Fruit fly (Drosophila melanogaster) whole organism, embryonic: ENCODE results near the gene ph-p.

Experiments
- Abd-B ChIP-seq: fragments of 200-800 bp; sonication (Bioruptor generic); optimal IDR thresholded peaks from 2 replicates; lab custom pipeline; 2018; ENCODE audit warnings: missing biosample characterization, mild to moderate bottlenecking, missing genetic modification characterization, moderate library complexity
- Atf-2 ChIP-seq: fragments of 200-800 bp; sonication (Bioruptor generic); optimal IDR thresholded peaks from 2 replicates; lab custom pipeline; 2016; ENCODE audit warnings: missing biosample characterization, missing genetic modification characterization
- CG10462 ChIP-seq: fragments of 200-800 bp; sonication (Bioruptor generic); optimal IDR thresholded peaks from 2 replicates; lab custom pipeline; 2016; ENCODE audit warnings: missing biosample characterization, missing genetic modification characterization
- CG11696 ChIP-seq: fragments of 200-800 bp; sonication (Bioruptor generic); IDR thresholded peaks from 2 replicates; pipeline ENCODE4 v1.3.6; 2022; ENCODE audit warnings: missing biosample characterization, missing genetic modification characterization
- CG12071 ChIP-seq: fragments of 200-800 bp; sonication (Bioruptor generic); optimal IDR thresholded peaks from 3 replicates; lab custom pipeline; 2018; ENCODE audit warnings: missing biosample characterization, mild to moderate bottlenecking, missing genetic modification characterization
- CG12744 ChIP-seq: fragments of 200-800 bp; sonication (Bioruptor generic); optimal IDR thresholded peaks from 2 replicates; lab custom pipeline; 2016; ENCODE audit warnings: missing biosample characterization, missing genetic modification characterization
- CG12769 ChIP-seq: fragments of 200-800 bp; sonication (Bioruptor generic); optimal IDR thresholded peaks from 2 replicates; lab custom pipeline; 2019; ENCODE audit warnings: missing biosample characterization, mild to moderate bottlenecking, missing genetic modification characterization, moderate library complexity
- CG14014 ChIP-seq: fragments of 200-800 bp; sonication (Bioruptor generic); IDR thresholded peaks from 2 replicates; pipeline ENCODE4 v1.3.6; 2022; ENCODE audit warnings: missing biosample characterization, missing genetic modification characterization
- CG14441 ChIP-seq: fragments of 200-800 bp; sonication (Bioruptor generic); IDR thresholded peaks from 2 replicates; pipeline ENCODE4 v1.3.6; 2022; ENCODE audit warnings: missing biosample characterization, missing genetic modification characterization
- CG15269 ChIP-seq: fragments of 200-800 bp; sonication (Bioruptor generic); optimal IDR thresholded peaks from 2 replicates; lab custom pipeline; 2018; ENCODE audit warnings: missing biosample characterization, mild to moderate bottlenecking, missing genetic modification characterization, moderate library complexity
- CG1529 ChIP-seq: fragments of 200-800 bp; sonication (Bioruptor generic); optimal IDR thresholded peaks from 3 replicates; lab custom pipeline; 2018; ENCODE audit warnings: missing biosample characterization, missing genetic modification characterization
- CG15479 ChIP-seq: fragments of 200-800 bp; sonication (Bioruptor generic); optimal IDR thresholded peaks from 3 replicates; lab custom pipeline; 2019; ENCODE audit warnings: missing biosample characterization, mild to moderate bottlenecking, missing genetic modification characterization, moderate library complexity
- CG1603 ChIP-seq: fragments of 200-800 bp; sonication (Bioruptor generic); optimal IDR thresholded peaks from 2 replicates; lab custom pipeline; 2019; ENCODE audit warnings: missing biosample characterization, mild to moderate bottlenecking, missing genetic modification characterization, moderate library complexity
- CG17328 ChIP-seq: fragments of 200-800 bp; sonication (Bioruptor generic); IDR thresholded peaks from 2 replicates; pipeline ENCODE4 v1.3.6; 2022; ENCODE audit warnings: missing biosample characterization, missing genetic modification characterization
- CG17802 ChIP-seq: fragments of 200-800 bp; sonication (Bioruptor generic); optimal IDR thresholded peaks from 2 replicates; lab custom pipeline; 2018; ENCODE audit warnings: missing biosample characterization, mild to moderate bottlenecking, missing genetic modification characterization, moderate library complexity
- CG18476 ChIP-seq: fragments of 200-800 bp; sonication (Bioruptor generic); optimal IDR thresholded peaks from 2 replicates; lab custom pipeline; 2016; ENCODE audit warnings: missing biosample characterization, mild to moderate bottlenecking, missing genetic modification characterization
- CG31388 ChIP-seq: fragments of 200-800 bp; sonication (Bioruptor generic); optimal IDR thresholded peaks from 2 replicates; lab custom pipeline; 2016; ENCODE audit warnings: missing biosample characterization, missing genetic modification characterization
- CG31441 ChIP-seq: fragments of 200-800 bp; sonication (Bioruptor generic); IDR thresholded peaks from 2 replicates; pipeline ENCODE4 v1.3.6; 2022; ENCODE audit warnings: missing biosample characterization, missing genetic modification characterization
- CG5180 ChIP-seq: fragments of 200-800 bp; sonication (Bioruptor generic); optimal IDR thresholded peaks from 3 replicates; lab custom pipeline; 2017; ENCODE audit warnings: missing biosample characterization, missing genetic modification characterization, mild to moderate bottlenecking, moderate library complexity, missing genetic modification reagents
- CG7839 ChIP-seq: fragments of 200-800 bp; sonication (Bioruptor generic); optimal IDR thresholded peaks from 3 replicates; lab custom pipeline; 2018; ENCODE audit warnings: missing biosample characterization, mild to moderate bottlenecking, missing genetic modification characterization, moderate library complexity
- CG7963 ChIP-seq: fragments of 200-800 bp; sonication (Bioruptor generic); IDR thresholded peaks from 3 replicates; pipeline ENCODE4 v1.3.6; 2022; ENCODE audit warnings: missing biosample characterization, missing genetic modification characterization; ENCODE audit not compliant: partially characterized antibody
- H15 ChIP-seq: fragments of 200-800 bp; sonication (Bioruptor generic); IDR thresholded peaks from 3 replicates; pipeline ENCODE4 v1.3.6; 2022; ENCODE audit warnings: missing biosample characterization, missing genetic modification characterization
- Hmr ChIP-seq: fragments of 200-800 bp; sonication (Bioruptor generic); optimal IDR thresholded peaks from 3 replicates; lab custom pipeline; 2017; ENCODE audit warnings: mild to moderate bottlenecking, missing biosample characterization, missing genetic modification reagents, missing genetic modification characterization
- Lim3 ChIP-seq: fragments of 200-800 bp; sonication (Bioruptor generic); IDR thresholded peaks from 2 replicates; pipeline ENCODE4 v1.3.6; 2022; ENCODE audit warnings: missing biosample characterization, missing genetic modification characterization
- Meics ChIP-seq: fragments of 200-800 bp; sonication (Bioruptor generic); optimal IDR thresholded peaks from 2 replicates; lab custom pipeline; 2017; ENCODE audit warnings: missing biosample characterization, mild to moderate bottlenecking, missing genetic modification characterization
- Nf-YA ChIP-seq: fragments of 200-800 bp; sonication (Bioruptor generic); IDR thresholded peaks from 2 replicates; pipeline ENCODE4 v1.3.6; 2022; ENCODE audit warnings: missing biosample characterization, missing genetic modification characterization
- Opbp ChIP-seq: fragments of 200-800 bp; sonication (Bioruptor generic); IDR thresholded peaks from 3 replicates; pipeline ENCODE4 v1.3.6; 2022; ENCODE audit warnings: missing biosample characterization, missing genetic modification characterization; ENCODE audit not compliant: partially characterized antibody
- PHDP ChIP-seq: fragments of 200-800 bp; sonication (Bioruptor generic); optimal IDR thresholded peaks from 3 replicates; lab custom pipeline; 2018; ENCODE audit warnings: missing biosample characterization, mild to moderate bottlenecking, missing genetic modification characterization, moderate library complexity
- Pdp1 ChIP-seq, 2 experiments: fragments of 200-800 bp; sonication (Bioruptor generic); optimal IDR thresholded peaks; 3 replicates each; lab custom pipeline; 2016; ENCODE audit warnings: missing biosample characterization in 2 of 2, missing genetic modification characterization in 2 of 2, mild to moderate bottlenecking in 1 of 2, moderate library complexity in 1 of 2
- Ravus ChIP-seq: fragments of 200-800 bp; sonication (Bioruptor generic); IDR thresholded peaks from 2 replicates; pipeline ENCODE4 v1.3.6; 2022; ENCODE audit warnings: missing biosample characterization, missing genetic modification characterization
- Ssrp ChIP-seq: fragments of 200-800 bp; sonication (Bioruptor generic); optimal IDR thresholded peaks from 2 replicates; lab custom pipeline; 2018; ENCODE audit warnings: missing biosample characterization, mild to moderate bottlenecking, missing genetic modification characterization, moderate library complexity
- Tbp ChIP-seq: fragments of >200 bp; optimal IDR thresholded peaks from 2 replicates; lab custom pipeline; 2018; ENCODE audit warnings: missing biosample characterization, missing genetic modification characterization
- Trl ChIP-seq, 3 experiments: fragments of >200 bp in 2 of 3; fragments of 200-800 bp in 1 of 3; sonication (Bioruptor generic) in 1 of 3; optimal IDR thresholded peaks; 2 replicates in 1 of 3; 3 replicates in 2 of 3; lab custom pipeline; 2016 to 2017; ENCODE audit warnings: missing biosample characterization in 1 of 3, missing genetic modification characterization in 1 of 3
- bbx ChIP-seq: fragments of 200-800 bp; sonication (Bioruptor generic); IDR thresholded peaks from 2 replicates; pipeline ENCODE4 v1.3.6; 2022; ENCODE audit warnings: missing biosample characterization, missing genetic modification characterization; ENCODE audit not compliant: partially characterized antibody
- bsh ChIP-seq, 2 experiments: fragments of 200-800 bp; sonication (Bioruptor generic); optimal IDR thresholded peaks; 2 replicates each; lab custom pipeline; 2017 to 2018; ENCODE audit warnings: mild to moderate bottlenecking in 2 of 2, missing biosample characterization in 2 of 2, missing genetic modification characterization in 2 of 2, moderate library complexity in 1 of 2
- cad ChIP-seq: fragments of >200 bp; optimal IDR thresholded peaks from 2 replicates; lab custom pipeline; 2017; ENCODE audit warnings: missing biosample characterization, missing genetic modification characterization
- chif ChIP-seq, 2 experiments: fragments of 200-800 bp; sonication (Bioruptor generic); optimal IDR thresholded peaks; 3 replicates each; lab custom pipeline; 2016; ENCODE audit warnings: missing biosample characterization in 2 of 2, missing genetic modification characterization in 2 of 2
- dan ChIP-seq: fragments of 200-800 bp; sonication (Bioruptor generic); IDR thresholded peaks from 2 replicates; pipeline ENCODE4 v1.3.6; 2022; ENCODE audit warnings: missing biosample characterization, missing genetic modification characterization
- gsb-n ChIP-seq: fragments of 200-800 bp; sonication (Bioruptor generic); optimal IDR thresholded peaks from 3 replicates; lab custom pipeline; 2018; ENCODE audit warnings: missing biosample characterization, mild to moderate bottlenecking, missing genetic modification characterization
- nmo ChIP-seq: fragments of 200-800 bp; sonication (Bioruptor generic); optimal IDR thresholded peaks from 2 replicates; lab custom pipeline; 2018; ENCODE audit warnings: missing biosample characterization, mild to moderate bottlenecking, missing genetic modification characterization, moderate library complexity
- onecut ChIP-seq: fragments of 200-800 bp; sonication (Bioruptor generic); IDR thresholded peaks from 2 replicates; pipeline ENCODE4 v1.3.6; 2022; ENCODE audit warnings: missing biosample characterization, missing genetic modification characterization
- pan ChIP-seq, 4 experiments: fragments of >200 bp in 3 of 4; fragments of 200-800 bp in 1 of 4; sonication (Bioruptor generic) in 1 of 4; optimal IDR thresholded peaks in 3 of 4; IDR thresholded peaks in 1 of 4; 2 replicates each; pipeline versions ENCODE4 v1.3.6 to Lab custom; 2017 to 2022; ENCODE audit warnings: missing biosample characterization in 2 of 4, missing genetic modification characterization in 2 of 4, mixed read lengths in 1 of 4
- pfk ChIP-seq: fragments of 200-800 bp; sonication (Bioruptor generic); optimal IDR thresholded peaks from 2 replicates; lab custom pipeline; 2018; ENCODE audit warnings: missing biosample characterization, mild to moderate bottlenecking, missing genetic modification characterization, moderate library complexity
- phol ChIP-seq: fragments of 200-800 bp; sonication (Bioruptor generic); optimal IDR thresholded peaks from 3 replicates; lab custom pipeline; 2018; ENCODE audit warnings: missing biosample characterization, mild to moderate bottlenecking, missing genetic modification characterization, moderate library complexity
- ro ChIP-seq: fragments of 200-800 bp; sonication (Bioruptor generic); IDR thresholded peaks from 2 replicates; pipeline ENCODE4 v1.3.6; 2022; ENCODE audit warnings: missing biosample characterization, missing genetic modification characterization
- shn ChIP-seq: fragments of 200-800 bp; sonication (Bioruptor generic); optimal IDR thresholded peaks from 3 replicates; lab custom pipeline; 2016; ENCODE audit warnings: missing biosample characterization, missing genetic modification characterization
- sob ChIP-seq: fragments of 200-800 bp; sonication (Bioruptor generic); IDR thresholded peaks from 2 replicates; pipeline ENCODE4 v1.3.6; 2022; ENCODE audit warnings: missing biosample characterization, missing genetic modification characterization
- trem ChIP-seq: fragments of 200-800 bp; optimal IDR thresholded peaks from 3 replicates; lab custom pipeline; 2019; ENCODE audit warnings: missing biosample characterization, mild to moderate bottlenecking, missing genetic modification characterization, moderate library complexity
- wor ChIP-seq: fragments of 200-800 bp; sonication (Bioruptor generic); IDR thresholded peaks from 2 replicates; pipeline ENCODE4 v1.3.6; 2022; ENCODE audit warnings: missing biosample characterization, missing genetic modification characterization

The ph-p gene

DNA sequence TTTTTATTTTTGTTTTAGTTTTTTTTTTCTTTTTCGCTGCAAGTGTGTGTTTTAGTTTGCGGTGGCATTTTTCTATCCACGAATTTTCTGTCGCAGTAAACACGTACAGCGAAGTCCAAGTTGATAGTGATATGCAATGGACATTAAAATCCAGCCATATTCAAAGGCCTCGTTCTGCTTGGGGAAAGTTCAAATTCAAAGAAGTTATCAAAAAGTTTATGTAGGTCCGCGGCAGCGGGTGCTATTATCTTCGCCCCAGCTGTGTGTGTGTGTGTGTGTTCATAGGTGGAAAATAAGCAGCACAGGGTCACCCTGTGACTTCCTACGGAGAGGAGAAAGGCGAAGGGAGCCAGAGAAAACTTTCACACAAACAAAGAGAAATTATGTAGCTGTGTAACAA is 50.7 kb downstream of the ph-p start (continued):
- TF ChIP-seq Pdp1 (GFP tag; optimal IDR thresholded peaks at IDR 0.05; lab: Kevin White, UChicago), result peak; percentile 34 to 36
- TF ChIP-seq Abd-B, result peak; percentile 31
- peak; percentile 44 for TF ChIP-seq Ssrp (tag; lab: Kevin White, UChicago)
- peak; percentile 76 for TF ChIP-seq wor (GFP tag; lab: Robert Waterston, UW)
- peak; percentile 51 for TF ChIP-seq dan
- TF ChIP-seq cad (GFP tag; lab: Kevin White, UChicago), result no peak
- TF ChIP-seq PHDP (tag; lab: Kevin White, UChicago), result peak; percentile 54
- no peak for TF ChIP-seq Trl (optimal IDR thresholded peaks at IDR 0.05; lab: Kevin White, UChicago)
- peak; percentile 44 for TF ChIP-seq Trl (GFP tag; optimal IDR thresholded peaks at IDR 0.05; lab: Kevin White, UChicago)
- peak; percentile 47; the same call in 1 of the 2 replicates for TF ChIP-seq sob
- peak; percentile 42 to 46 for TF ChIP-seq chif (GFP tag; optimal IDR thresholded peaks at IDR 0.05; lab: Kevin White, UChicago)
- no peak for TF ChIP-seq pan (optimal IDR thresholded peaks at IDR 0.05; lab: Kevin White, UChicago)
- peak in 1 of 2 experiments; percentile 71 for TF ChIP-seq pan (GFP tag; optimal IDR thresholded peaks at IDR 0.05 in 1 of 2, IDR thresholded peaks at IDR 0.05 in 1 of 2)
- TF ChIP-seq phol (tag; lab: Kevin White, UChicago), result peak; percentile 53
- no peak for TF ChIP-seq Nf-YA (GFP tag; lab: Robert Waterston, UW)
- TF ChIP-seq CG31441 (GFP tag; lab: Robert Waterston, UW), result peak; percentile 56; the same call in 1 of the 2 replicates
- TF ChIP-seq CG14441 (GFP tag; lab: Robert Waterston, UW), result peak; percentile 75
- TF ChIP-seq CG14014 (GFP tag; lab: Robert Waterston, UW), result peak; percentile 49; the same call in 1 of the 2 replicates
- peak; percentile 5 for TF ChIP-seq shn (GFP tag; lab: Kevin White, UChicago)
- TF ChIP-seq CG12744 (GFP tag; lab: Kevin White, UChicago), result no peak
- peak; percentile 51 for TF ChIP-seq CG1529 (GFP tag; lab: Kevin White, UChicago)
- TF ChIP-seq onecut, result 0 out of 2 replicates have a peak, but pooled peaks have one; percentile 27
- TF ChIP-seq Atf-2, result peak; percentile 17
- no peak for TF ChIP-seq Lim3 (GFP tag; lab: Robert Waterston, UW)
- peak; percentile 86 for TF ChIP-seq CG1603 (tag; lab: Kevin White, UChicago)
- TF ChIP-seq CG17802, result peak; percentile 14
- peak; percentile 77 for TF ChIP-seq CG17328 (GFP tag; lab: Robert Waterston, UW)
- TF ChIP-seq bsh (GFP tag; optimal IDR thresholded peaks at IDR 0.05; lab: Kevin White, UChicago), result peak; percentile 40 to 74
- 0 out of 3 replicates have a peak, but pooled peaks have one; percentile 42 for TF ChIP-seq H15 (GFP tag; lab: Robert Waterston, UW)
- TF ChIP-seq CG7963 (GFP tag; lab: Robert Waterston, UW), result no peak
- TF ChIP-seq Hmr (GFP tag; lab: Kevin White, UChicago), result peak; percentile 54
- no peak for TF ChIP-seq Ravus (GFP tag; lab: Robert Waterston, UW)
- peak; percentile 56 for TF ChIP-seq gsb-n
- TF ChIP-seq CG12071, result peak; percentile 61
- TF ChIP-seq Meics (GFP tag; lab: Kevin White, UChicago), result peak; percentile 33
- peak; percentile 69 for TF ChIP-seq CG7839

DNA sequence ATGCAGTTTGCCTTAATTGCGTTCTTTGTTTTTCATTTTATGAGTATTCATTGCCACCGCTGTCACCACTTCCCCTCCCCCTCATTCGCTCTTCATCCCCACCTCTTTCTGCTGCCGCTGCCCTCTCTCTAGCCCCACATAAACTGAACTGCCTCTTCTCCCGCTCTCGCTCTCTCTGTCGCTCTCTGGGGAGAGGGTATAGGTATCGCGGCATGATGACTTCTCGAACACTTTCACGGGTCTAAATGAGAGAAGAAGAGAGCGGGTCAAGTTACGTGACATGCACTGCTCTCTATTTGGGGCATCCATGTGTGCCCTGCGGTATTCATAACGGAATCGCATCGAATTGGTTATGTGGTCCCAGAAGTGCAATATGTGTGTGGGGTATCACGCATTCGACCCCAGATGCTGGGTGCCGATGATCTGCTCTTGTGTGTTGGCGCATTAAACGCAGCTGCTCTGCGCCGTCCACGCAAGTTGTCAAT is 54.5 kb downstream of the ph-p start:
- TF ChIP-seq CG12071, result peak; percentile 60
- no peak for TF ChIP-seq bbx (GFP tag; lab: Robert Waterston, UW)
- no peak for TF ChIP-seq Opbp (GFP tag; lab: Robert Waterston, UW)
- TF ChIP-seq ro (GFP tag; lab: Robert Waterston, UW), result peak; percentile 44; the same call in 1 of the 2 replicates
- TF ChIP-seq CG11696 (GFP tag; lab: Robert Waterston, UW), result peak; percentile 69; the same call in 1 of the 2 replicates
- peak; percentile 81 for TF ChIP-seq shn (GFP tag; lab: Kevin White, UChicago)
- TF ChIP-seq trem, result peak; percentile 49
- TF ChIP-seq CG15269 (tag; lab: Kevin White, UChicago), result peak; percentile 84
- TF ChIP-seq CG18476 (GFP tag; lab: Kevin White, UChicago), result peak; percentile 45
- TF ChIP-seq Tbp (GFP tag; lab: Kevin White, UChicago), result no peak
- TF ChIP-seq CG1529 (GFP tag; lab: Kevin White, UChicago), result peak; percentile 85
- TF ChIP-seq nmo (GFP tag; lab: Kevin White, UChicago), result peak; percentile 77
- TF ChIP-seq CG31388 (GFP tag; lab: Kevin White, UChicago), result peak; percentile 41
- peak; percentile 92 for TF ChIP-seq CG12769
- no peak for TF ChIP-seq CG15479 (GFP tag; lab: Kevin White, UChicago)
- peak; percentile 81 for TF ChIP-seq CG10462 (GFP tag; lab: Kevin White, UChicago)
- TF ChIP-seq pfk (GFP tag; lab: Kevin White, UChicago), result no peak
- peak; percentile 42 for TF ChIP-seq CG5180 (GFP tag; lab: Kevin White, UChicago)
